Worm (Caenorhabditis elegans) whole organism, midembryonic: ENCODE data around the gene spc-2.

Source experiments
- T22C8.4 ChIP-seq: fragments of 200-800 bp; sonication (Bioruptor generic); IDR thresholded peaks from 2 replicates; pipeline ENCODE4 v1.3.6; 2022; ENCODE audit warnings: missing genetic modification characterization, missing compliant biosample characterization
- cog-1 ChIP-seq: sonication (generic microtip); optimal IDR thresholded peaks from 2 replicates; lab custom pipeline; 2016; ENCODE audit warnings: missing genetic modification characterization, missing compliant biosample characterization
- flt-1 ChIP-seq: fragments of 200-800 bp; sonication (Bioruptor generic); IDR thresholded peaks from 2 replicates; pipeline ENCODE4 v1.3.6; 2022; ENCODE audit warnings: missing genetic modification characterization, missing compliant biosample characterization
- klf-2 ChIP-seq: fragments of 200-800 bp; sonication (Bioruptor generic); conservative IDR thresholded peaks from 2 replicates; pipeline ENCODE4 v1.3.6; 2022; ENCODE audit warnings: missing genetic modification reagents, missing genetic modification characterization, missing compliant biosample characterization
- med-1 ChIP-seq: sonication (generic microtip); optimal IDR thresholded peaks from 2 replicates; lab custom pipeline; 2017; ENCODE audit warnings: missing genetic modification characterization, mild to moderate bottlenecking, missing compliant biosample characterization, antibody characterized with exemption, missing genetic modification reagents; ENCODE audit not compliant: insufficient read depth
- ref-1 ChIP-seq: fragments of 200-800 bp; sonication (Bioruptor generic); conservative IDR thresholded peaks from 2 replicates; pipeline ENCODE4 v1.3.6; 2022; ENCODE audit warnings: missing genetic modification reagents, missing genetic modification characterization, missing compliant biosample characterization
- tab-1 ChIP-seq: fragments of 200-800 bp; sonication (Bioruptor generic); IDR thresholded peaks from 2 replicates; pipeline ENCODE4 v1.3.6; 2022; ENCODE audit warnings: missing genetic modification characterization, missing compliant biosample characterization
- ztf-23 ChIP-seq: fragments of 200-800 bp; sonication (Bioruptor generic); IDR thresholded peaks from 2 replicates; pipeline ENCODE4 v1.3.6; 2022; ENCODE audit warnings: missing genetic modification reagents, missing genetic modification characterization, missing compliant biosample characterization
- ztf-29 ChIP-seq: fragments of 200-800 bp; sonication (Bioruptor generic); IDR thresholded peaks from 2 replicates; pipeline ENCODE4 v1.3.6; 2022; ENCODE audit warnings: missing genetic modification reagents, missing genetic modification characterization, missing compliant biosample characterization

Gene spc-2

ce11 chrIII:8211562-8211961 is 29.9 kb downstream of the spc-2 start:
- TF ChIP-seq tab-1 (GFP tag; lab: Robert Waterston, UW) (no peak), flt-1 (no peak), ref-1 (GFP tag; lab: Robert Waterston, UW) (no peak), klf-2 (no peak), T22C8.4 (GFP tag; lab: Robert Waterston, UW) (no peak), ztf-23 (GFP tag; lab: Robert Waterston, UW) (no peak), cog-1 (tag; lab: Kevin White, UChicago) (no peak), ztf-29 (GFP tag; lab: Robert Waterston, UW) (no peak), med-1 (GFP tag; lab: Kevin White, UChicago) (no peak)

ce11 chrIII:8216224-8216623 is 34.5 kb downstream of the spc-2 start, which contains the start of gene unc-86:
unc-86 (minus strand) TSS chrIII:8216336.
- TF ChIP-seq tab-1 (GFP tag; lab: Robert Waterston, UW) (no peak), ztf-29 (GFP tag; lab: Robert Waterston, UW) (no peak), klf-2 (no peak), flt-1 (no peak), ref-1 (GFP tag; lab: Robert Waterston, UW) (no peak), ztf-23 (GFP tag; lab: Robert Waterston, UW) (no peak), med-1 (GFP tag; lab: Kevin White, UChicago) (no peak), cog-1 (tag; lab: Kevin White, UChicago) (no peak)

DNA sequence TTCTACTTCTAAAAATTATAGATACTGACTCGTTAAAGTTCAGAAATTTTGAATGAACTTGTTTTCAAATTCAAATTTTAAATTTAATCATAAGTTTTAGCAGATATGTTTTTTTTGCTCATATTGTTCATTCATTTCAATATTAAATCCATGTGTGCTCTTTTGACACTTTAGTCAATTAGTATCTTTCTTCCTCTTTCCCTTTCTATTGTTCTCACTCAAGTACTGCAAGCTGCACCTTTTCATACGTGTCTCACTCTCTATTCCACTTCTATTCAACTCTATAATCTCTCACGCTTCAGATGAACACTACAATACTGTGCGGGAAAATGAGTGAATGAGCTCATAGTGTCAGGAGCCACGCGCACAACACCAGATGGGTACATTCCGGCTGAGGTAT is 36.2 kb downstream of the spc-2 start, which contains the start of gene C30A5.16:
C30A5.16 (plus strand) TSS at position 301 of the 400 bp plus-strand sequence.
- TF ChIP-seq ref-1 (GFP tag; lab: Robert Waterston, UW) (no peak), ztf-29 (GFP tag; lab: Robert Waterston, UW) (no peak), cog-1 (tag; lab: Kevin White, UChicago) (no peak), T22C8.4 (GFP tag; lab: Robert Waterston, UW) (no peak), tab-1 (GFP tag; lab: Robert Waterston, UW) (no peak), klf-2 (no peak), med-1 (GFP tag; lab: Kevin White, UChicago) (no peak), ztf-23 (GFP tag; lab: Robert Waterston, UW) (no peak), flt-1 (no peak)

- TF ChIP-seq tab-1 (GFP tag; lab: Robert Waterston, UW): no peak
- no peak for TF ChIP-seq flt-1
- TF ChIP-seq klf-2: no peak
These were observed 38.4 kb downstream of the spc-2 start for ce11 chrIII:8220081-8220480.

- TF ChIP-seq flt-1: no peak
- TF ChIP-seq klf-2: no peak
- no peak for TF ChIP-seq ref-1 (GFP tag; lab: Robert Waterston, UW)
- no peak for TF ChIP-seq tab-1 (GFP tag; lab: Robert Waterston, UW)
- TF ChIP-seq ztf-23 (GFP tag; lab: Robert Waterston, UW): no peak
- no peak for TF ChIP-seq med-1 (GFP tag; lab: Kevin White, UChicago)
- no peak for TF ChIP-seq ztf-29 (GFP tag; lab: Robert Waterston, UW)
- no peak for TF ChIP-seq cog-1 (tag; lab: Kevin White, UChicago)
- no peak for TF ChIP-seq T22C8.4 (GFP tag; lab: Robert Waterston, UW)
These were observed 43.1 kb downstream of the spc-2 start, which contains the start of gene mob-4 for ce11 chrIII:8224769-8225168. mob-4 (plus strand) TSS chrIII:8225097.

DNA sequence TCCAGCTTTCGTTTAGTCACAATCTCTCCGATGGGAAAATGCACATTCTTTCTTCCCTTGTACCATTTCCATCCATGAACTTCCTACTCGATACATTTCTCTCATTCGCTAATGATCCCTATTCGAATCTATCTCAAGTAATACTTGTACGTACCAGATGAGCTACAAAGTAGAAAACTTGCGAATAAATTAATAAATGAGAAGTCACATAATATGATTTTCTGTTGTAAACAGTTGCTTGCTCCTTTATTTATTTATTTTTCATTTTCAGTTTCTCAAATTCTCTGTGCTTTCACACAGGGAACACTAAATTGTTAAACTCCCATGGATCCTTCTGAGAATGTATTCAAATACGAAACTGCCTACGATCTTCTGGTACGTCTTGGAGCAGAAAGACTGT is 44.5 kb downstream of the spc-2 start, which contains the start of gene rfs-1:
rfs-1 (plus strand) TSS at position 301 of the 400 bp plus-strand sequence.
- TF ChIP-seq flt-1: no peak
- no peak for TF ChIP-seq klf-2

DNA sequence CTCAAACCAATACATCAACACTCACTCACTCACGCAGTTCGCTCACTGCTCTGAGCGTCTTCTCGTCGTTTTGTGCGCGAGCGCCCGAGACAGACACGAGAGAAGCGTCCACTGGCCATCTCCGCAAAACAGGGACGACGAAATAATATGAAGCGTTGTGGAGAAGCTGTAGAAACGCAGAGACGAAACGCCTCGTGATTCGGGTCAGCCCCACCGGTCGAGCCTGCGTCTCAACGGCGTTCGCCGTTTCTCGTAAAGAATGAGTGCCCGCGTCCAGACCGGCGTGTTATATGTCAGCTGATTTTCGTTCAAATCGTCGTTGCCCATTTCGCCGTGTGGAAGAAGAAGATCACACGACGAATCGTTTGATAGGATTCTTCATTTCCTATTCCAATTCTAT is 45.8 kb downstream of the spc-2 start, which contains the start of gene fbxl-1:
fbxl-1 (plus strand) TSS at position 320 of the 400 bp plus-strand sequence.
- TF ChIP-seq cog-1 (tag; lab: Kevin White, UChicago): no peak
- TF ChIP-seq flt-1: peak; percentile 63

DNA sequence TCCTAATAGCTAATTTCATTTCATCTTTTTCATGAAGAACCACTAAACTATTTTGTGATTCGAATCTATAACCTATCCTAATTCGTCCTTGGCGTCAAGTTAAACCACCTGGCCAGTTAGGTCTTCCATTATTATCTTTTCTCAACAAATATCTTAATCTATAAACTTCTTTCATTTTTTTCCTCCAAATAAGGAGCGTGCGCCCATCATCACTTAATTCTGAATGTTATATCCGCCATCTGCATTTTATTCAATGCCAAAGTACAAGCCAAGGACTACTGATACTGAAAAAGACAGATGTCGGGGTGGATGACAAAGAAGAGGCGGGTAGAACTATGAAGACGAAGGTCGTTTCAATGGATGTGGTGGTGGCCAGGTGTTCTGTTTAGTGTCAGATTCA is 47.2 kb downstream of the spc-2 start:
- TF ChIP-seq ztf-23 (GFP tag; lab: Robert Waterston, UW) (no peak), ztf-29 (GFP tag; lab: Robert Waterston, UW) (no peak), T22C8.4 (GFP tag; lab: Robert Waterston, UW) (no peak), med-1 (GFP tag; lab: Kevin White, UChicago) (no peak), cog-1 (tag; lab: Kevin White, UChicago) (no peak), flt-1 (no peak), ref-1 (GFP tag; lab: Robert Waterston, UW) (no peak), klf-2 (no peak), tab-1 (GFP tag; lab: Robert Waterston, UW) (no peak)

DNA sequence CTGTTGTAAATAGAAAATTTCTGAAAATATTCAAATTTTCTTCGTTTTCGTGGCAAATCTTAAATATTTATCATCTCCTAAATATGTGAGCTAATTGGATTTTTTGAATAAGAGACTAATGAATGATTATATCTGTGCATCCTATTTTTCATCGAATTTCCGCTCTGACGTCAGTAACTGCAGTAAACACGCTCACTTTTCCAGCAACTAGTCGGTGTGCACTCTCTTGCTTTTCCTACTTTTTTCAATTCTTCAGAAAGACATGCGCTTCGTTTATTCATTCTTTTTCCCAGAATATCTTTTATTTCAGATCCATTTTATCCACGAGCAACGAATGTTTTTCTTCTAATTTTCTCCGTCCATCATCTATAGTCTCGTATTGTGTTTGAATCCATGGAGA is 47.8 kb downstream of the spc-2 start:
- TF ChIP-seq T22C8.4 (GFP tag; lab: Robert Waterston, UW) (no peak), ztf-23 (GFP tag; lab: Robert Waterston, UW) (no peak), flt-1 (no peak), cog-1 (tag; lab: Kevin White, UChicago) (no peak), ztf-29 (GFP tag; lab: Robert Waterston, UW) (no peak), ref-1 (GFP tag; lab: Robert Waterston, UW) (no peak), tab-1 (GFP tag; lab: Robert Waterston, UW) (no peak), med-1 (GFP tag; lab: Kevin White, UChicago) (no peak), klf-2 (no peak)

- TF ChIP-seq klf-2 (no peak), med-1 (GFP tag; lab: Kevin White, UChicago) (no peak), ztf-29 (GFP tag; lab: Robert Waterston, UW) (no peak), flt-1 (no peak), tab-1 (GFP tag; lab: Robert Waterston, UW) (no peak), ref-1 (GFP tag; lab: Robert Waterston, UW) (no peak), cog-1 (tag; lab: Kevin White, UChicago) (no peak), ztf-23 (GFP tag; lab: Robert Waterston, UW) (no peak), T22C8.4 (GFP tag; lab: Robert Waterston, UW) (no peak)
These were observed 51.0 kb downstream of the spc-2 start, which contains the start of gene henn-1 for ce11 chrIII:8232634-8233033. henn-1 (plus strand) TSS chrIII:8232651.
